Worm (Caenorhabditis elegans): ENCODE data around the gene fbxb-41.
"Not testable (repeated sequence)": the region's sequence is repeated elsewhere in the genome, so short reads cannot be mapped to it uniquely, and the experiment has no call there.

The fbxb-41 gene

ce11 chrII:1040464-1040863 is 1.7 kb downstream of the fbxb-41 start, which contains the start of gene fbxb-39:
Gene fbxb-39 (minus strand): TSS chrII:1040564.
- TF ChIP-seq aha-1 (tag; optimal IDR thresholded peaks at IDR 0.05) = no peak
- TF ChIP-seq snpc-4 (tag; optimal IDR thresholded peaks at IDR 0.05) = no peak
- no peak for TF ChIP-seq nhr-28 (tag; optimal IDR thresholded peaks at IDR 0.05)
- no peak for TF ChIP-seq nhr-20 (tag; optimal IDR thresholded peaks at IDR 0.05)
- no peak for TF ChIP-seq efl-1 (optimal IDR thresholded peaks at IDR 0.05)
- TF ChIP-seq efl-1 (GFP tag; optimal IDR thresholded peaks at IDR 0.05 in 1 of 2) = no peak
- no peak for TF ChIP-seq rnt-1 (tag; optimal IDR thresholded peaks at IDR 0.05)
- no peak for TF ChIP-seq lsy-2 (tag; optimal IDR thresholded peaks at IDR 0.05)
- no peak for TF ChIP-seq ets-5 (GFP tag; IDR thresholded peaks at IDR 0.05)
- no peak for TF ChIP-seq snu-23 (GFP tag; optimal IDR thresholded peaks at IDR 0.05)
- TF ChIP-seq tbx-2 (tag; optimal IDR thresholded peaks at IDR 0.05) = no peak
- no peak for TF ChIP-seq fkh-10 (GFP tag; optimal IDR thresholded peaks at IDR 0.05)
- TF ChIP-seq C04F5.9 (tag; optimal IDR thresholded peaks at IDR 0.05) = no peak
- TF ChIP-seq nhr-77 (tag; optimal IDR thresholded peaks at IDR 0.05) = no peak
- TF ChIP-seq ceh-82 (tag; optimal IDR thresholded peaks at IDR 0.05) = no peak
- TF ChIP-seq pqm-1 (tag; optimal IDR thresholded peaks at IDR 0.05) = no peak
- no peak for TF ChIP-seq lin-15B (tag; optimal IDR thresholded peaks at IDR 0.05)
- no peak for TF ChIP-seq nhr-71 (tag; optimal IDR thresholded peaks at IDR 0.05)
- TF ChIP-seq fos-1 (tag; optimal IDR thresholded peaks at IDR 0.05) = no peak
- no peak for TF ChIP-seq blmp-1 (tag; optimal IDR thresholded peaks at IDR 0.05)

ce11 chrII:1028602-1029001 is 13.5 kb downstream of the fbxb-41 start, which contains the start of gene math-34:
Gene math-34 (plus strand): TSS chrII:1028972.
- TF ChIP-seq elt-2 (tag; optimal IDR thresholded peaks at IDR 0.05) (peak; percentile 20), sptf-1 (tag; optimal IDR thresholded peaks at IDR 0.05) (no peak), ces-1 (GFP tag; optimal IDR thresholded peaks at IDR 0.05) (no peak), unc-30 (tag; optimal IDR thresholded peaks at IDR 0.05) (no peak)

ce11 chrII:1026670-1027069 is 15.5 kb downstream of the fbxb-41 start, which contains the start of gene M01D1.12:
Gene M01D1.12 (plus strand): TSS chrII:1026970.
- TF ChIP-seq blmp-1 (tag; optimal IDR thresholded peaks at IDR 0.05) (no peak), unc-86 (tag; optimal IDR thresholded peaks at IDR 0.05) (no peak), elt-3 (tag; optimal IDR thresholded peaks at IDR 0.05) (no peak)

- not testable (repeated sequence) for TF ChIP-seq nhr-85 (tag); egl-13 (tag; optimal IDR thresholded peaks at IDR 0.05); irx-1 (tag; optimal IDR thresholded peaks at IDR 0.05)
These were observed 17.4 kb downstream of the fbxb-41 start, which contains the start of gene btb-11 for ce11 chrII:1024684-1025083. Gene btb-11 (minus strand): TSS chrII:1024784.

- TF ChIP-seq nhr-28, zag-1, skn-1 (tag; optimal IDR thresholded peaks at IDR 0.05): not testable (repeated sequence)
These were observed 35.8 kb downstream of the fbxb-41 start, which contains the start of gene F45D11.14 for ce11 chrII:1006375-1006774. Gene F45D11.14 (minus strand): TSS chrII:1006475.

- no peak for TF ChIP-seq mab-9 (GFP tag; IDR thresholded peaks at IDR 0.05)
- no peak for TF ChIP-seq grh-1 (GFP tag; IDR thresholded peaks at IDR 0.05)
- no peak for TF ChIP-seq elt-3 (tag; optimal IDR thresholded peaks at IDR 0.05)
- TF ChIP-seq unc-62 (GFP tag; optimal IDR thresholded peaks at IDR 0.05) = no peak
- TF ChIP-seq jun-1 (tag; optimal IDR thresholded peaks at IDR 0.05) = no peak
- TF ChIP-seq nhr-12 (tag; optimal IDR thresholded peaks at IDR 0.05) = no peak
- TF ChIP-seq nhr-20 (tag; optimal IDR thresholded peaks at IDR 0.05) = no peak
- no peak for TF ChIP-seq swsn-7 (tag; optimal IDR thresholded peaks at IDR 0.05)
- TF ChIP-seq nhr-90 (tag; optimal IDR thresholded peaks at IDR 0.05; ENCODE audit: poor library complexity) = no peak
- no peak for TF ChIP-seq pag-3 (tag; optimal IDR thresholded peaks at IDR 0.05; ENCODE audit: borderline replicate concordance, insufficient read depth)
- TF ChIP-seq rnt-1 (tag; optimal IDR thresholded peaks at IDR 0.05) = no peak
- no peak for TF ChIP-seq vab-15 (tag; optimal IDR thresholded peaks at IDR 0.05)
- no peak for TF ChIP-seq dpl-1 (GFP tag; optimal IDR thresholded peaks at IDR 0.05)
- TF ChIP-seq nhr-47 (tag; optimal IDR thresholded peaks at IDR 0.05) = no peak
- TF ChIP-seq hlh-17 (GFP tag; optimal IDR thresholded peaks at IDR 0.05; ENCODE audit: borderline replicate concordance) = no peak
- TF ChIP-seq tbx-2 (tag; optimal IDR thresholded peaks at IDR 0.05) = no peak
- TF ChIP-seq elt-2 (tag; optimal IDR thresholded peaks at IDR 0.05) = no peak
- no peak for TF ChIP-seq ceh-82 (tag; optimal IDR thresholded peaks at IDR 0.05)
- TF ChIP-seq efl-3 (GFP tag; optimal IDR thresholded peaks at IDR 0.05) = no peak
- no peak for TF ChIP-seq nhr-85 (tag)
These were observed 40.8 kb downstream of the fbxb-41 start, which contains the start of the genes fbxb-30 and F45D11.5 for ce11 chrII:1001351-1001750. Gene fbxb-30 (minus strand): TSS chrII:1001451. Gene F45D11.5 (plus strand): TSS chrII:1001702.

Data from whole organism, L1 larva.